Worm (Caenorhabditis elegans): ENCODE measurements around the gene F54H12.5.

F54H12.5 gene

DNA sequence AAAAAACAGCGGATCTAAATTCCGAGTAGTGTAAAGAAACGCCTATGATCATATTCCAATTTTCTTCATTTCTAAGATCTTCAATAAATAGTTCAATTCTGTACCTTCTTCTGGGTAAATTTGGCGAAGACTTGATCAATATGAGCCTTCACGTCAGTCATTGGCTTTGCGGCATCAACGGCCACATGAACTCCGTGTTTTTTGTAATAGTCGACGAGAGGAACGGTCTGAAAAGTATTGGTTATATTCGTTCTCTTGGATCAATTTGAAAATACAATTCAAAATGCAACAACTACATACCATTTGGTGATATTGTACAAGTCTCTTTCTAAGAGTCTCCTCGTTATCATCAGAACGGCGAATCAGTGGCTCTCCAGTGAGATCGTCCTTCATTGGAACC, 21.5 kb downstream of the F54H12.5 start:
- TF ChIP-seq nhr-76 (tag; optimal IDR thresholded peaks at IDR 0.05) (no peak), nhr-12 (tag; optimal IDR thresholded peaks at IDR 0.05) (no peak), ham-2 (GFP tag; optimal IDR thresholded peaks at IDR 0.05) (no peak), unc-62 (GFP tag; optimal IDR thresholded peaks at IDR 0.05) (no peak), ceh-39 (tag; optimal IDR thresholded peaks at IDR 0.05) (no peak), lsy-2 (tag; optimal IDR thresholded peaks at IDR 0.05) (no peak), nhr-2 (tag; optimal IDR thresholded peaks at IDR 0.05) (no peak), lin-32 (GFP tag; optimal IDR thresholded peaks at IDR 0.05) (no peak)

DNA sequence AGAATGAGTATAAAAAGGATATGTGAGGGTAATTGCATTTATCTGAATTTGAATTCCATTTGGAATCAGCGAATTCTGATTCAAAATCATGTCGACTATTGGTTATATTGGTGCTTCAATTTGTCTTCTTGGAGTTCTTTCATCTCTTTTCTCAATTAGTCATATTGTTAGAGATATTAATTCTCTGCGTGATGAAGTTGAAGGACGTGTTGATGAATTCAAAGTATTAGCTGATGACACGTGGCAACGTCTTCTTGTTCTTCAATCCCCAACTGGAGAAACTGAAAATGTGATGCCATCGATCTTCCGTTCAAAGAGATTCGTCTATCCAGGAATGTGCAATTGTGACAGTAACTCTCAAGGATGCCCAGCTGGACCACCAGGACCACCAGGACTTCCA, 23.2 kb downstream of the F54H12.5 start, which contains the start of gene col-90:
col-90 (plus strand) TSS at position 37 of the 400 bp plus-strand sequence.
- no peak for TF ChIP-seq lsy-2 (tag; optimal IDR thresholded peaks at IDR 0.05)
- TF ChIP-seq M03D4.4 (tag; optimal IDR thresholded peaks at IDR 0.05): no peak
- no peak for TF ChIP-seq bed-3 (GFP tag; optimal IDR thresholded peaks at IDR 0.05)
- no peak for TF ChIP-seq flh-1 (GFP tag; optimal IDR thresholded peaks at IDR 0.05)
- no peak for TF ChIP-seq ceh-43 (GFP tag; optimal IDR thresholded peaks at IDR 0.05)
- no peak for TF ChIP-seq sem-2 (GFP tag; optimal IDR thresholded peaks at IDR 0.05)
- TF ChIP-seq tbx-8 (GFP tag; optimal IDR thresholded peaks at IDR 0.05): no peak
- no peak for TF ChIP-seq unc-62 (GFP tag; optimal IDR thresholded peaks at IDR 0.05)
- TF ChIP-seq lin-32 (GFP tag; optimal IDR thresholded peaks at IDR 0.05): no peak

DNA sequence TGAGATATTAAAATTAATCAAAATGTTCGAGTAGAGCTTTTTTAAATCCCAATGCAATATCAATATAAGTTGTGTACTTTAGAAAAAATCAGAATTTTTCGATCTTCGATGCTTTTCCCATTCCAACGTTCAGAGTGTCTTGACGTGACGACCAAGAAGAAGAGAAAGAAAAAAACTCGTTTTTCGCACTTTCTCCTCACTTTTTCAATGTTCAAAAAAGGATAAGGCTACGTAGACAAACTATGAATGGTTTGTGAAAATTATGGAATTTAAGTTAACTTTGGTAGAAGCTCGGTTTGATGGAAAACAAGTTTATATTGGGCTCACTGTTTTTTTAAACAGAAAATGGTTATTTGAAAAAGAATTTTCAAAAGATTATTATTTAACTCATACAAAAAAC, 24.3 kb downstream of the F54H12.5 start:
- TF ChIP-seq nhr-2 (tag; optimal IDR thresholded peaks at IDR 0.05) (no peak), mls-2 (tag; optimal IDR thresholded peaks at IDR 0.05) (no peak), ztf-11 (tag; optimal IDR thresholded peaks at IDR 0.05) (no peak), tbx-8 (GFP tag; optimal IDR thresholded peaks at IDR 0.05) (no peak), lin-32 (GFP tag; optimal IDR thresholded peaks at IDR 0.05) (no peak), sem-2 (GFP tag; optimal IDR thresholded peaks at IDR 0.05) (no peak), lsy-2 (tag; optimal IDR thresholded peaks at IDR 0.05) (no peak), ham-2 (GFP tag; optimal IDR thresholded peaks at IDR 0.05) (no peak), ces-1 (GFP tag; optimal IDR thresholded peaks at IDR 0.05) (no peak), flh-1 (GFP tag; optimal IDR thresholded peaks at IDR 0.05) (no peak), nhr-237 (tag; optimal IDR thresholded peaks at IDR 0.05) (no peak), nhr-28 (tag; optimal IDR thresholded peaks at IDR 0.05) (no peak), lin-13 (tag; optimal IDR thresholded peaks at IDR 0.05) (no peak), hlh-1 (tag; optimal IDR thresholded peaks at IDR 0.05) (no peak), elt-1 (tag; optimal IDR thresholded peaks at IDR 0.05; ENCODE audit: borderline replicate concordance, insufficient read depth) (no peak)

DNA sequence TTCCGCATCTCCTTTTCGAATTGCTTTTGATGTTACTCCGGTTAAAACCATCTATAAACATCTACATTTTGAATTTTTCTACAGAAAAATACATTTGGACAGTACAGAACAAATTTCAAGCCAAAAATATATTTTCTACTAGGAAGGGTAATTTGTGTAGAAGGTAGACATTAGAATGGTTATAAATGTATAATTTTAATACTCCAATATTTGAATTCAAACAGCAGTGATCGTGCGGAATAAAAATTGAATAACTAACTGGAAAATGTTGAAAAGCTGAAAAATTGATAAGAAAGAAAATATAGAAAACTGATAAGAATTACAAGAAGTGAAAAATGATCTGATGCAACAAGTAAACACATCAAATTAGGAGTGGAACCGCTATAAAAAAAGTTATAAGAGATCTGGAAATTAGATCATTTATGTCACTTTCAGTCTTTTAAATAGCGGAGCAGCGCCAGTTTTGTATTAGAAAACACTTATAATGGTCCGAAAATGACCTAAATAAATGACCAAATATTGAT, 24.9 kb downstream of the F54H12.5 start, which contains the start of gene gsto-1:
gsto-1 (minus strand) TSS at position 51 of the 524 bp plus-strand sequence.
- TF ChIP-seq snpc-4 (tag; optimal IDR thresholded peaks at IDR 0.05) (no peak), ceh-83 (GFP tag; optimal IDR thresholded peaks at IDR 0.05) (no peak), elt-1 (tag; optimal IDR thresholded peaks at IDR 0.05; ENCODE audit: borderline replicate concordance, insufficient read depth) (no peak), ceh-39 (tag; optimal IDR thresholded peaks at IDR 0.05) (no peak), nhr-237 (tag; optimal IDR thresholded peaks at IDR 0.05) (no peak), lin-13 (tag; optimal IDR thresholded peaks at IDR 0.05) (no peak), nhr-12 (tag; optimal IDR thresholded peaks at IDR 0.05) (no peak), sptf-1 (tag; optimal IDR thresholded peaks at IDR 0.05) (no peak), tbx-8 (GFP tag; optimal IDR thresholded peaks at IDR 0.05) (no peak), ztf-11 (tag; optimal IDR thresholded peaks at IDR 0.05) (no peak), zip-8 (tag; optimal IDR thresholded peaks at IDR 0.05) (no peak), unc-39 (tag; optimal IDR thresholded peaks at IDR 0.05) (no peak), flh-1 (GFP tag; optimal IDR thresholded peaks at IDR 0.05) (no peak), lin-32 (GFP tag; optimal IDR thresholded peaks at IDR 0.05) (no peak), unc-120 (tag; optimal IDR thresholded peaks at IDR 0.05; ENCODE audit: poor library complexity, severe bottlenecking) (no peak), ceh-43 (GFP tag; optimal IDR thresholded peaks at IDR 0.05) (no peak), pha-4 (tag; optimal IDR thresholded peaks at IDR 0.05) (no peak), nhr-2 (tag; optimal IDR thresholded peaks at IDR 0.05) (no peak)

DNA sequence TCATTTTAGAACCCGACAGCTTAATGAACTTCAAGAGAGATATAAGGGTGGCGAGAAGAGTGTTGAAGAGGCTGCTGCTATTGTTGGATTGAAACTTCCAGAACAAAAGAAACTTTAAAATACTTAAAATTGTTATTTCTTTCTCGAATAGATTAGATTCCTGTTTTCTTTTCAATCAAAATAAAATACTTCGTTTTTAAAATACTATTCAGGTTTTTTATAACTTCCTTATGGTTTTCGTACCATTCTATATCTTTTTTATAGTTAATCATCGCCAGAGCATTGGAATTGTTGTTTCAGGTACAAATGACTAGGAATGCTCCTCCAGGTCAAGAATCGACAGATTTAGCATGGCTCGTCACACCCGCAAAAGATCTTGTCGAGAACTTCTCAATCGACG, 30.5 kb downstream of the F54H12.5 start, which contains the start of gene kle-2:
kle-2 (plus strand) TSS at position 301 of the 400 bp plus-strand sequence.
- TF ChIP-seq ham-2 (GFP tag; optimal IDR thresholded peaks at IDR 0.05): no peak
- TF ChIP-seq nhr-76 (tag; optimal IDR thresholded peaks at IDR 0.05): no peak
- no peak for TF ChIP-seq bed-3 (GFP tag; optimal IDR thresholded peaks at IDR 0.05)

Data from whole organism, mixed stage, embryonic.